Worm (Caenorhabditis elegans): ENCODE data around the gene R11D1.2.

Gene R11D1.2

DNA sequence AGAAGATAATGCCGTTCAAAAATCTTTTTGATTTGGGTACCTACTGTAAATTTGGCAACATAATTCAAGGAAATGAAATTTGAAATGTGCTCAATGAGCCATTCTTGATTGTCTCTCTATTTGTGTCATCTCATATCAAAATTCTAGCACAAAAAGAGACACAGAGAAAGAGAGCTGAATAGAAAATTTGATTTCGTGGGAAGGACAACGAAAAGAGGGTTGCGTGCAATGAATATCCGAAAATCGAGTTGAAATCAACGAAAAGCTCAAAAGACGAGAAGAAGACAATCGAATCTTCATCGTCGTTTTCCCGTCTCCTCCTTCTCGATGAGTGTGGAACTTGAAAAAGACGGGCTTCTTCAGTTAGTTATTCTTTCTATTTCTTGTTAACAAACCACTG is 39.5 kb downstream of the R11D1.2 start, which contains the start of gene C15C8.5 (continued):
- TF ChIP-seq repo-1 (tag; optimal IDR thresholded peaks at IDR 0.05) (no peak), attf-3 (GFP tag; conservative IDR thresholded peaks at IDR 0.05) (no peak)

DNA sequence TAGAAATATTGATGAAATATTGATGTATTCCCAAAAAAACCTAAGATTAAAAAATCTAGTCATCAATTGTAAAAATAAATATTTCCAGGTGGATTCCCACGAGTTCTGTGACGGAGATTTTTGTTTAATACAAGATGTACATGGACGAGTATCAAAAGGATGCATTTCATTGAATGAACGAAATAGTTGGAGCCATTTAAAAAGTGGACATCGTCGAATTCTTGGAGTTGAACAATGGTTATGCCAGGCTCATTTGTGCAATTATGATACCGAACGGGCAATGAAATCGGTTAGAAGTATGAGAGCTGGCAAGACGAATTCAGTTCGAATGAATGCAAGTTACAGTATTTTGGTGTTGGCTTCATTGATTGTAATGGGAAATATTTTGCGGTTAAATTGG is 41.2 kb downstream of the R11D1.2 start:
- no peak for TF ChIP-seq ceh-27 (GFP tag; optimal IDR thresholded peaks at IDR 0.05)
- TF ChIP-seq ceh-91 (GFP tag; IDR thresholded peaks at IDR 0.05) = no peak
- no peak for TF ChIP-seq ceh-58 (GFP tag; IDR thresholded peaks at IDR 0.05)
- TF ChIP-seq mxl-1 (tag; optimal IDR thresholded peaks at IDR 0.05) = no peak
- no peak for TF ChIP-seq cebp-1 (GFP tag; IDR thresholded peaks at IDR 0.05)
- no peak for TF ChIP-seq cebp-1 (tag; optimal IDR thresholded peaks at IDR 0.05)
- TF ChIP-seq him-1 (tag; optimal IDR thresholded peaks at IDR 0.05) = no peak
- TF ChIP-seq bed-1 (GFP tag; IDR thresholded peaks at IDR 0.05) = no peak
- no peak for TF ChIP-seq nfya-1 (tag; optimal IDR thresholded peaks at IDR 0.05; ENCODE audit: borderline replicate concordance, insufficient read depth)
- TF ChIP-seq ztf-25 (GFP tag; IDR thresholded peaks at IDR 0.05) = no peak
- TF ChIP-seq attf-5 (GFP tag; optimal IDR thresholded peaks at IDR 0.05) = no peak
- TF ChIP-seq Y56A3A.18 (GFP tag; IDR thresholded peaks at IDR 0.05) = no peak
- TF ChIP-seq K12H6.12 (tag; optimal IDR thresholded peaks at IDR 0.05) = no peak
- TF ChIP-seq let-607 (tag; optimal IDR thresholded peaks at IDR 0.05) = no peak
- no peak for TF ChIP-seq ztf-6 (GFP tag; IDR thresholded peaks at IDR 0.05)
- no peak for TF ChIP-seq zim-3 (tag; optimal IDR thresholded peaks at IDR 0.05)
- no peak for TF ChIP-seq egl-18 (GFP tag; IDR thresholded peaks at IDR 0.05)
- no peak for TF ChIP-seq fkh-3 (tag; optimal IDR thresholded peaks at IDR 0.05)
- no peak for TF ChIP-seq lir-1 (GFP tag; conservative IDR thresholded peaks at IDR 0.05)
- TF ChIP-seq egl-44 (GFP tag; IDR thresholded peaks at IDR 0.05) = no peak

DNA sequence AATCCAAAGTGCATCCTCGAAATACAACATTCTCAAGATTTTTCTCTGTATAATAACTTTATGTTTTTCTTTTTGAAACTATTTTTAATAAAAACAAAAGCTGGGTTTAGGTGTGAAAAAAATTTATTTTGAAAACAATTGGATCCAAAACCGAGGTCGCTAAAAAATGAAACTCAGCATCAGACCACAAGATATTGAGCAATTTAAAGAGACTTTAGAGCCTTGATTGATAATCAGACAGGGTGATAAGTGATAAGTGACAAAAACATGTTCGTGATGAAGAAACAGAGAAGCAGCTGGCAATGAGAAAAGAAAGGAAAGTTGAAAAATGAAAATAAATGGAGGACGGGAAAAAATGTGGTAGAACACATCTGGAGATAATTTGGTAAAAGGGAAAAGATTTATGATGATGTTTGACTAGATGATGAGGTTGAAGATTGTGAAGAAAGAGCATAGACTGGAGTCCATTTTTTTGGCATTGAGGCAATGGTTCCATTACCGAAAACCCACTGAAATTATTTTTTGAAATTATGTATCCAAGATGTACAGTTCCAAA is 43.2 kb downstream of the R11D1.2 start, which contains the start of gene C15C8.6:
Gene C15C8.6 (minus strand): TSS at position 51 of the 556 bp plus-strand sequence.
- no peak for TF ChIP-seq ccch-3 (GFP tag; optimal IDR thresholded peaks at IDR 0.05)

DNA sequence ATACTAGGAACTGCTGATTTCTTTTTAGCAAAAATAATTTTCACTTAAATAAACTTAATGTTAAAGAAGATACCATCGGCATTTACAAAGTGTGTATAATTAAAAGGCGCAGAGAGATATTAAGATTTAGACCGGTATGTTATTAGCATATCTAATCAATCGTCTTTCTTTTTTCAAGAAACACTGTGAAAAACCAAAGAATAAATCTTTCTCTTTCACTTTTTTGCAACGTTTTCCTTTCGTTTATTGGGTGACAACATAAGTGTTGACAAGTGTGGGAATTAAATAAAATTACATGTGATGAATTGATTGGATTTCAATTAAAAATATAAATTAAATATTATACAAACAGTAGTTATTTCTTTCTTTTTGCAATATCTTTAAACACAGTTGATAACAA is 44.0 kb downstream of the R11D1.2 start, which contains the start of gene C15C8.8:
Gene C15C8.8 (minus strand): TSS at position 101 of the 400 bp plus-strand sequence.
- no peak for TF ChIP-seq snpc-4 (GFP tag; optimal IDR thresholded peaks at IDR 0.05)
- TF ChIP-seq snpc-4 (tag; optimal IDR thresholded peaks at IDR 0.05) = no peak
- TF ChIP-seq lin-35 (GFP tag; optimal IDR thresholded peaks at IDR 0.05) = no peak
- TF ChIP-seq B0019.2 (GFP tag; conservative IDR thresholded peaks at IDR 0.05) = no peak
- no peak for TF ChIP-seq attf-6 (GFP tag; IDR thresholded peaks at IDR 0.05)
- TF ChIP-seq Y53G8AR.9 (GFP tag; conservative IDR thresholded peaks at IDR 0.05) = no peak
- TF ChIP-seq nfya-2 (GFP tag; IDR thresholded peaks at IDR 0.05) = no peak
- no peak for TF ChIP-seq F55B11.4 (tag; optimal IDR thresholded peaks at IDR 0.05; ENCODE audit: borderline replicate concordance, insufficient read depth)
- TF ChIP-seq ztf-6 (GFP tag; IDR thresholded peaks at IDR 0.05) = no peak

DNA sequence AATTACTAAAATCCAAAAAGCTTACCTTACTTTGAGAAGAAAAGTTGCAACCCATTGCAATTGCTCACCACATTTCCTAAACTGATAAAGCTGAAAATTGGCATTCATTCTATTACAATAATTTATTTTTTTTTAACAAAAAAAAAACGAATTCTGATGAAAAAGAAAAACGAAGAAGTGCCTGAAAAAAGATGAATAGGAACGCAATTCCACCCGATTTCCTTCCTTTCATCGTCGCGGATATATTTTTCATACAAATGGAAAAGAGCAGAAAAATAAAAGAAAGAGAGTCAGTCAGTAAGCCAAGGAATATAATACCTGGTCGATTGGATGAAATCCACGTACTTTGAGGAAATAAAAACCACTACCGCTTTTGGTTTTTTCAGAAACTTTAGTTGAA is 46.4 kb downstream of the R11D1.2 start, which contains the start of gene gpa-13:
Gene gpa-13 (minus strand): TSS at position 101 of the 400 bp plus-strand sequence.
- TF ChIP-seq tbx-9 (tag; optimal IDR thresholded peaks at IDR 0.05; ENCODE audit: borderline replicate concordance) (no peak), nfya-1 (tag; optimal IDR thresholded peaks at IDR 0.05; ENCODE audit: borderline replicate concordance, insufficient read depth) (no peak), hlh-26 (GFP tag; conservative IDR thresholded peaks at IDR 0.05) (no peak), somi-1 (GFP tag; optimal IDR thresholded peaks at IDR 0.05) (no peak), cebp-2 (GFP tag; IDR thresholded peaks at IDR 0.05) (no peak), akir-1 (GFP tag; optimal IDR thresholded peaks at IDR 0.05) (no peak), rpc-1 (optimal IDR thresholded peaks at IDR 0.05) (no peak), rpc-1 (tag; optimal IDR thresholded peaks at IDR 0.05) (no peak), sea-2 (GFP tag; IDR thresholded peaks at IDR 0.05) (no peak), F33H1.4 (GFP tag; IDR thresholded peaks at IDR 0.05) (no peak), ceh-58 (GFP tag; IDR thresholded peaks at IDR 0.05) (no peak), pha-4 (tag; optimal IDR thresholded peaks at IDR 0.05) (no peak), Y53F4B.3 (GFP tag; IDR thresholded peaks at IDR 0.05) (no peak), ccch-3 (GFP tag; optimal IDR thresholded peaks at IDR 0.05) (no peak), repo-1 (tag; optimal IDR thresholded peaks at IDR 0.05) (no peak), gei-17 (GFP tag; optimal IDR thresholded peaks at IDR 0.05) (no peak), nfya-2 (GFP tag; IDR thresholded peaks at IDR 0.05) (no peak)
